Worm (Caenorhabditis elegans) whole organism, L2 larva: ENCODE data around the gene smcl-1.

Experiments
- C34F6.9 ChIP-seq: fragments of 150-350 bp; optimal IDR thresholded peaks from 2 replicates; lab custom pipeline; 2014; ENCODE audit warnings: missing biosample characterization, missing genetic modification characterization
- F13H6.1 ChIP-seq: sonication (generic microtip); optimal IDR thresholded peaks from 2 replicates; lab custom pipeline; 2016; ENCODE audit warnings: missing genetic modification characterization, missing compliant biosample characterization
- R02D3.7 ChIP-seq: fragments of 150-350 bp; optimal IDR thresholded peaks from 2 replicates; lab custom pipeline; 2014; ENCODE audit warnings: missing biosample characterization, missing genetic modification characterization
- Y55F3AM.14 ChIP-seq: fragments of 200-800 bp; sonication (Bioruptor generic); optimal IDR thresholded peaks from 2 replicates; lab custom pipeline; 2018; ENCODE audit warnings: mild to moderate bottlenecking, missing genetic modification characterization, missing compliant biosample characterization
- ZK546.5 ChIP-seq: sonication (generic microtip); optimal IDR thresholded peaks from 2 replicates; lab custom pipeline; 2017; ENCODE audit warnings: missing biosample characterization, missing genetic modification characterization
- alr-1 ChIP-seq: fragments of 150-350 bp; optimal IDR thresholded peaks from 2 replicates; lab custom pipeline; 2014; ENCODE audit warnings: missing biosample characterization, missing genetic modification characterization
- blmp-1 ChIP-seq: sonication (generic microtip); optimal IDR thresholded peaks from 2 replicates; lab custom pipeline; 2017; ENCODE audit warnings: missing genetic modification characterization, mild to moderate bottlenecking, missing compliant biosample characterization, antibody characterized with exemption, moderate library complexity; ENCODE audit not compliant: insufficient read depth
- ceh-16 ChIP-seq: fragments of 150-350 bp; optimal IDR thresholded peaks from 2 replicates; lab custom pipeline; 2014; ENCODE audit warnings: missing biosample characterization, missing genetic modification characterization
- crh-2 ChIP-seq: sonication (generic microtip); optimal IDR thresholded peaks from 2 replicates; lab custom pipeline; 2017; ENCODE audit warnings: missing biosample characterization, missing genetic modification characterization
- dmd-4 ChIP-seq: sonication (generic microtip); optimal IDR thresholded peaks from 2 replicates; lab custom pipeline; 2017; ENCODE audit warnings: missing biosample characterization, missing genetic modification characterization
- egl-27 ChIP-seq: sonication (generic microtip); optimal IDR thresholded peaks from 3 replicates; lab custom pipeline; 2017; ENCODE audit warnings: missing biosample characterization, missing genetic modification reagents, missing genetic modification characterization
- elt-3 ChIP-seq: sonication (generic microtip); optimal IDR thresholded peaks from 2 replicates; lab custom pipeline; 2017; ENCODE audit warnings: missing biosample characterization, missing genetic modification characterization
- fos-1 ChIP-seq: fragments of 150-350 bp; optimal IDR thresholded peaks from 2 replicates; lab custom pipeline; 2014; ENCODE audit warnings: missing biosample characterization, missing genetic modification characterization
- gmeb-1 ChIP-seq: fragments of 150-350 bp; optimal IDR thresholded peaks from 2 replicates; lab custom pipeline; 2014; ENCODE audit warnings: missing biosample characterization, missing genetic modification characterization
- lin-13 ChIP-seq: fragments of 150-350 bp; optimal IDR thresholded peaks from 2 replicates; lab custom pipeline; 2014; ENCODE audit warnings: missing biosample characterization, missing genetic modification reagents, missing genetic modification characterization
- lsy-2 ChIP-seq, 2 experiments: fragments of 150-350 bp in 1 of 2; sonication (generic microtip) in 1 of 2; optimal IDR thresholded peaks; 2 replicates each; lab custom pipeline; 2014 to 2017; ENCODE audit warnings: missing biosample characterization in 2 of 2, missing genetic modification characterization in 2 of 2
- mab-5 ChIP-seq: fragments of 150-350 bp; optimal IDR thresholded peaks from 2 replicates; lab custom pipeline; 2014; ENCODE audit warnings: missing biosample characterization, missing genetic modification characterization
- mdl-1 ChIP-seq, 2 experiments: fragments of 150-350 bp in 1 of 2; sonication (generic microtip) in 1 of 2; optimal IDR thresholded peaks; 2 replicates each; lab custom pipeline; 2017; ENCODE audit warnings: missing biosample characterization in 2 of 2, missing genetic modification characterization in 2 of 2
- nhr-11 ChIP-seq: fragments of 150-350 bp; optimal IDR thresholded peaks from 2 replicates; lab custom pipeline; 2014; ENCODE audit warnings: missing biosample characterization, missing genetic modification characterization
- nhr-12 ChIP-seq: fragments of 150-350 bp; optimal IDR thresholded peaks from 2 replicates; lab custom pipeline; 2014; ENCODE audit warnings: missing biosample characterization, missing genetic modification characterization
- nhr-129 ChIP-seq: fragments of 150-350 bp; optimal IDR thresholded peaks from 2 replicates; lab custom pipeline; 2014; ENCODE audit warnings: missing biosample characterization, missing genetic modification characterization
- nhr-23 ChIP-seq: fragments of 150-350 bp; optimal IDR thresholded peaks from 2 replicates; lab custom pipeline; 2014; ENCODE audit warnings: missing biosample characterization, missing genetic modification reagents, missing genetic modification characterization
- nhr-237 ChIP-seq: fragments of 150-350 bp; optimal IDR thresholded peaks from 2 replicates; lab custom pipeline; 2014; ENCODE audit warnings: missing biosample characterization, missing genetic modification characterization
- nhr-6 ChIP-seq: fragments of 150-350 bp; optimal IDR thresholded peaks from 2 replicates; lab custom pipeline; 2014; ENCODE audit warnings: missing biosample characterization, missing genetic modification characterization
- nhr-77 ChIP-seq: fragments of 150-350 bp; optimal IDR thresholded peaks from 2 replicates; lab custom pipeline; 2014; ENCODE audit warnings: missing biosample characterization, missing genetic modification characterization
- sem-4 ChIP-seq: fragments of 150-350 bp; optimal IDR thresholded peaks from 2 replicates; lab custom pipeline; 2014; ENCODE audit warnings: missing biosample characterization, missing genetic modification reagents, missing genetic modification characterization
- sma-3 ChIP-seq: sonication (generic microtip); optimal IDR thresholded peaks from 2 replicates; lab custom pipeline; 2016; ENCODE audit warnings: missing genetic modification reagents, missing genetic modification characterization, missing compliant biosample characterization
- sma-9 ChIP-seq, 2 experiments: fragments of 150-350 bp in 1 of 2; sonication (generic microtip) in 1 of 2; optimal IDR thresholded peaks; 2 replicates each; lab custom pipeline; 2014 to 2016; ENCODE audit warnings: missing genetic modification characterization in 2 of 2, mild to moderate bottlenecking in 1 of 2, missing biosample characterization in 1 of 2, missing compliant biosample characterization in 1 of 2, missing genetic modification reagents in 1 of 2, moderate library complexity in 1 of 2
- snpc-4 ChIP-seq: fragments of 150-350 bp; optimal IDR thresholded peaks from 2 replicates; lab custom pipeline; 2014; ENCODE audit warnings: missing biosample characterization, missing genetic modification characterization
- unc-39 ChIP-seq: fragments of 150-350 bp; optimal IDR thresholded peaks from 2 replicates; lab custom pipeline; 2014; ENCODE audit warnings: missing biosample characterization, missing genetic modification characterization
- unc-55 ChIP-seq: fragments of 150-350 bp; sonication (generic microtip); optimal IDR thresholded peaks from 3 replicates; lab custom pipeline; 2014; ENCODE audit warnings: missing biosample characterization, missing genetic modification reagents, missing genetic modification characterization
- unc-62 ChIP-seq: fragments of 150-350 bp; optimal IDR thresholded peaks from 2 replicates; lab custom pipeline; 2014; ENCODE audit warnings: missing biosample characterization, missing genetic modification reagents, missing genetic modification characterization
- zag-1 ChIP-seq: fragments of 150-350 bp; optimal IDR thresholded peaks from 2 replicates; lab custom pipeline; 2014; ENCODE audit warnings: missing biosample characterization, missing genetic modification characterization
- ztf-1 ChIP-seq: fragments of 200-800 bp; sonication (Bioruptor generic); conservative IDR thresholded peaks from 2 replicates; pipeline ENCODE4 v1.3.6; 2022; ENCODE audit warnings: missing genetic modification characterization, missing compliant biosample characterization
- ztf-11 ChIP-seq: sonication (generic microtip); optimal IDR thresholded peaks from 2 replicates; lab custom pipeline; 2017; ENCODE audit warnings: missing biosample characterization, missing genetic modification characterization

smcl-1 gene

DNA sequence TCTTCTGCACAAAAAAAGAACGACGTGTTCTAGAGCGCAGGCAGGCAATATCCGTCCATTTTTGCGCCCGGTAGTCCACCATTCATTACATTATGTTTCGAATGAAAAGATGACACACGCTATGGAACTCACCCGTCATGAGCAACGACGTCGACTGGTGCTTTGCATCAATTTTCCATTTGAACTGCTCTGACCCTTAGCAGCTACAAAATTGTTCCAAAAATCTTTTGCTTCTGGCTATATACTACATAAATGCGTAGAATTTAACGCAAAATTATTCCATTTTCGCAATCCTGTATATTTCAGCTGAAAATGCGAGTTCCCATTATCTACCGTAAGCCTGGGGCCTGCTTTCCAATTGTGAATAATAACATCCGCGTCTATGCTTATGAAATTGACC lies 34.9 kb upstream of the smcl-1 start, which contains the start of gene T04F8.3:
TSS of gene T04F8.3 (plus strand) at position 301 of the 400 bp plus-strand sequence.
- TF ChIP-seq C34F6.9 (tag; lab: Kevin White, UChicago) (no peak), zag-1 (no peak), nhr-12 (tag; lab: Kevin White, UChicago) (no peak), crh-2 (tag; lab: Kevin White, UChicago) (no peak), sem-4 (tag; lab: Kevin White, UChicago) (no peak), unc-62 (GFP tag; lab: Kevin White, UChicago) (no peak), unc-55 (GFP tag; lab: Kevin White, UChicago) (no peak), ceh-16 (tag; lab: Kevin White, UChicago) (no peak)
- TF ChIP-seq, all 48 proteins: peak for 0

DNA sequence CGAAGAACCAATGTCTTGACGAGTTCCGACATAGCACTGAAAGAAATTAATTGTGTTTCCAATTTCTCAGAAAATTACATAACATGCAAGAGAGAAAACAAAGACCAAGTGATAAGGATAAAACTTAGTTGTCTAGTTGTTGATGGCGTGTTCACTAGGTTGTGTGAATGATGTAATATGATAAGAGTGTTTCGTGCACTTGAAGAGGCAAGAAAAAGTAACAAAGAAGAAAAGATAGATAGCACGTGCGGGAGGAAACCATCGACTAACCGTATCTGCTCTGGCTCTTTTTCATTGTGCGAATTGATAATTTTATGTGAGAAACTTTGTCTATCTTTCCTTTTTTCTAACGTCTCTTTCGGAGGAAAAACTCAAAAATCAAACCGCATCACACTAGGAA lies 31.6 kb upstream of the smcl-1 start, which contains the start of gene sfxn-1.5:
TSS of gene sfxn-1.5 (minus strand) at position 36 of the 400 bp plus-strand sequence.
- TF ChIP-seq lin-13 (GFP tag; lab: Kevin White, UChicago) (peak; percentile 21), sma-3 (GFP tag; lab: Kevin White, UChicago) (peak; percentile 44), egl-27 (tag; lab: Kevin White, UChicago) (peak; percentile 1), F13H6.1 (peak; percentile 67), sma-9 (GFP tag; optimal IDR thresholded peaks at IDR 0.05; lab: Kevin White, UChicago) (peak; percentile 94), sma-9 (tag; optimal IDR thresholded peaks at IDR 0.05; lab: Kevin White, UChicago) (no peak), lsy-2 (tag; optimal IDR thresholded peaks at IDR 0.05; lab: Kevin White, UChicago) (no peak), mab-5 (tag; lab: Kevin White, UChicago) (no peak), nhr-11 (tag; lab: Kevin White, UChicago) (no peak), crh-2 (tag; lab: Kevin White, UChicago) (peak; percentile 79), nhr-129 (tag; lab: Kevin White, UChicago) (peak; percentile 95), unc-62 (GFP tag; lab: Kevin White, UChicago) (no peak), ceh-16 (tag; lab: Kevin White, UChicago) (no peak), nhr-23 (tag; lab: Kevin White, UChicago) (no peak), ZK546.5 (tag; lab: Kevin White, UChicago) (no peak), fos-1 (tag; lab: Kevin White, UChicago) (peak; percentile 95), ztf-1 (GFP tag; lab: Robert Waterston, UW) (no peak), mdl-1 (tag; optimal IDR thresholded peaks at IDR 0.05; lab: Kevin White, UChicago) (peak in 1 of 2 experiments; percentile 77), unc-39 (tag; lab: Kevin White, UChicago) (no peak), nhr-77 (tag; lab: Kevin White, UChicago) (no peak), ztf-11 (tag; lab: Kevin White, UChicago) (no peak), C34F6.9 (tag; lab: Kevin White, UChicago) (no peak), R02D3.7 (tag; lab: Kevin White, UChicago) (no peak), gmeb-1 (peak; percentile 25), elt-3 (tag; lab: Kevin White, UChicago) (no peak)
- TF ChIP-seq, all 48 proteins: peak for 10

DNA sequence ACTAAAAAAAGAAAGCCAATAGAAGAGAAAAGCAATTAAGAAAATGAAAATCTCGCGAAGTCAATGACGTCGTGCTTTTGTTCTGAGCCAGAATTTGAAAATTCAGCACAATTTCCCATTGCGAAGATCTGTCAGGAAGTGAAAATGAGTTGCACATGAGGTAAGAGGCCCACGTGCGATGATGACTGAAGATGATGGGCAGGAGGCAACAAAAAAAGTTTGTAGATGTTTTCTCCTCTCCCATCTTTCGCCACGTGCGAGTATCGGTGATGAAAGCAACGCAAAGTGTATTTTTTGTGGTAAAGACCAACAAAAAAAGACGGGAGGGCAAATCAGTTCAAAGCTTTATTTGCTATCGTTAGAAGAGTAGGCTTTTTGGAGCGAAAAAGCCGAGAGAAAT lies 31.2 kb upstream of the smcl-1 start:
- TF ChIP-seq crh-2 (tag; lab: Kevin White, UChicago) = no peak
- TF ChIP-seq nhr-129 (tag; lab: Kevin White, UChicago) = peak; percentile 32
- peak; percentile 23 for TF ChIP-seq C34F6.9 (tag; lab: Kevin White, UChicago)

DNA sequence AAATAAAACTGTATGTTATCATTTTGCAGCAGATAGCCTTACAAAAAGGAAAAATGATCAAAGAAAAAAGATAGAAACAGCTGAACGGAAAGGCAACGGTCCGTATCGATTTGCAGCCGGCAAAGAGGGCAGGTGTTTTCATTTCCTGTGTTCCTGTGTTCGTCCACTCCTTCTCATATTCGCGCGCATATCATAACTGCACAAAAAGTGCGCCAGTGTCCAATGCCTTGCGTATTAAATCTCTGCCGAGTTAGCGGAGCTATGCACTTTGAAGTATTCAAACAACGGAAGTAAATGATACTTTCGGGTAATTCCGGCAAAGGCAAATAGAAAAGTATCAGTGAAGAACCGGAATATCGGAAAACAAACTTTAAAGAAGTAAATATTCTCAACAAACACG lies 30.7 kb upstream of the smcl-1 start:
- TF ChIP-seq nhr-129 (tag; lab: Kevin White, UChicago) = no peak
- TF ChIP-seq sma-9 (GFP tag; optimal IDR thresholded peaks at IDR 0.05; lab: Kevin White, UChicago) = peak; percentile 12
- no peak for TF ChIP-seq sma-9 (tag; optimal IDR thresholded peaks at IDR 0.05; lab: Kevin White, UChicago)
- TF ChIP-seq blmp-1 (tag; lab: Kevin White, UChicago) = no peak
- no peak for TF ChIP-seq snpc-4 (tag; lab: Kevin White, UChicago)
- no peak for TF ChIP-seq dmd-4 (tag; lab: Kevin White, UChicago)
- no peak for TF ChIP-seq Y55F3AM.14 (GFP tag; lab: Kevin White, UChicago)
- TF ChIP-seq nhr-237 = no peak
- no peak for TF ChIP-seq ztf-11 (tag; lab: Kevin White, UChicago)

DNA sequence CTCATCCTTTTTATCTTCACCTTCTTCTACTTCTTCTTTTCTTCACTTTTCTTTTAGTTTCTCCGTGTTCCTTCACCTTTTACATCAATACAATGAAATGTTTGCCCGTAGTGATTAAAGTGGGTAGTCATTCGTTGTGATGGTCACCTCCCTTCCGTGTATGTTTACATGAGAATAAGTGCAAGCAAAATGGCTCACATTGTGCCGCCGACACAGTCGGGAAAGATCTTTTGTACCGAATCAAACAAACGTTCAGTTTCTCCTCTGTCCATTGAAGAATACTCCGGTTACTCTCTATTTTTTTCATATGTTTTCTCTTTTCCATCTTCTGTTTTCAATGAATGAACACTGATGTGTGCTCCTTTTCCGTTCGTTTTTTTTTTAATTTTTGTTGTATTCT lies 29.1 kb upstream of the smcl-1 start:
- TF ChIP-seq ztf-11 (tag; lab: Kevin White, UChicago) (no peak), nhr-6 (no peak), gmeb-1 (no peak), snpc-4 (tag; lab: Kevin White, UChicago) (no peak), mdl-1 (tag; optimal IDR thresholded peaks at IDR 0.05; lab: Kevin White, UChicago) (no peak), alr-1 (tag; lab: Kevin White, UChicago) (no peak)
